Fruit fly (Drosophila melanogaster): ENCODE results near the gene Ack.
A peak's percentile ranks its signal among the peaks of the same experiment; 100 is the strongest.

Gene Ack

DNA sequence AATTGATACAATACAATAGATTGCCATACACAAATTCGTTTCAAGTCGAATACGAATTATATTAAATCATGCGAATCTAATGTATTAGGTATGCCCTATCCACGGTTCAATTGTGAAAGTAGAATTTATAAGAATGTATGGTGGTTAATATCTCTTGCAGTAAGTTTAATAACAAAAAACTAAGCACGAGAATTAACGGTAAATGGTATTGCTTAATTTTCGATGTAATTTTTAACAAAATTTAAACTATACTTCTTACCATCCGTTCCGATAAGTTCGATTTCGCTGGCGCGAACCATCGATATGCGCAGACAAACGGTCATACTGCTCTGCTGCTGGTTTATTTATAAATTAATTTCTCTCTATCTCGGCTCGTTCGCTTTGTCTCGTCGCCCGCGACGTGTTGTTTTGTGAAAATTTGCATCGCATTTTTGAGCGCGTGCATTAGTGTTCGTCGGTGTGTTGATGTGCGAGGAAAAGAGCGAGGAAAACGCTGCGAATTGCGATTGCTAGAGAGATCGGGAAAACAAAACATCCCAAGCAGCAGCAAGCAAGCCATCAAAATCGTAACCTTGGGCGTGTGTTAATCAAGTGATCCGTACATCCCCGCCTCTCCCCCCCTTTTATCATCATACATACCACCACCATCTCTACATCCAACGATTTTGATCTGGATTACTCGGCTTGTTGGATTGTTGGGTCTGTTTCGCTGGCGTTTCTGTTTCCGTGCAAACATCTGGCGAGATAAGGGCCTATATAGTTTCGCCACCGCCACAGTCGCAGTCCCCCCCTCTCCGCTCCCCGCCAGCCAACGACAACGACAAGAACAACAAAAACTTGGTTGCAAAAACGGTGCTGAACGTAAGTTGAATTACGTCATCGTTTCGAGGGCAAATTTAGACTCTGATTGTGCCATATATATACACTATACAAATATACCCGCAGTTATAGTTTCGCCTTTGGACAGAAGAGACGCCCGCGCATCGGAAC lies 4.4 kb upstream of the Ack start, which contains the start of gene Fit1 (continued):
- peak; percentile 37 for TF ChIP-seq nau (GFP tag; optimal IDR thresholded peaks at IDR 0.05)
- TF ChIP-seq cad (GFP tag; optimal IDR thresholded peaks at IDR 0.05), result no peak
- no peak for TF ChIP-seq CG9215 (GFP tag; IDR thresholded peaks at IDR 0.05)
- TF ChIP-seq vvl (GFP tag; IDR thresholded peaks at IDR 0.05), result peak; percentile 60
- peak; percentile 42 for TF ChIP-seq cg (GFP tag; optimal IDR thresholded peaks at IDR 0.05)
- no peak for TF ChIP-seq grau (tag; optimal IDR thresholded peaks at IDR 0.05)
- peak in 1 of 2 experiments; percentile 18 for TF ChIP-seq Trl (optimal IDR thresholded peaks at IDR 0.05)
- no peak for TF ChIP-seq Trl (GFP tag; optimal IDR thresholded peaks at IDR 0.05)
- TF ChIP-seq CG31441 (GFP tag; IDR thresholded peaks at IDR 0.05), result no peak
- TF ChIP-seq exex (tag; optimal IDR thresholded peaks at IDR 0.05), result peak; percentile 13
- peak; percentile 4 for TF ChIP-seq CG12299 (tag; optimal IDR thresholded peaks at IDR 0.05)
- TF ChIP-seq CG1647 (GFP tag; optimal IDR thresholded peaks at IDR 0.05), result peak; percentile 32
- TF ChIP-seq CG10321 (GFP tag; IDR thresholded peaks at IDR 0.05), result no peak
- no peak for TF ChIP-seq bab2 (GFP tag; optimal IDR thresholded peaks at IDR 0.05)
- TF ChIP-seq CG13287 (GFP tag; IDR thresholded peaks at IDR 0.05; ENCODE audit: partially characterized antibody), result peak; percentile 50
- no peak for TF ChIP-seq CG15696 (tag; optimal IDR thresholded peaks at IDR 0.05)
- no peak for TF ChIP-seq ase (GFP tag; IDR thresholded peaks at IDR 0.05)
- TF ChIP-seq Tbp (GFP tag; optimal IDR thresholded peaks at IDR 0.05), result no peak
- TF ChIP-seq mld (GFP tag; IDR thresholded peaks at IDR 0.05; ENCODE audit: partially characterized antibody), result 0 out of 3 replicates have a peak, but pooled peaks have one; percentile 7
- TF ChIP-seq phol (tag; optimal IDR thresholded peaks at IDR 0.05), result no peak
- peak; percentile 25 for TF ChIP-seq CG2116 (GFP tag; optimal IDR thresholded peaks at IDR 0.05)
- peak; percentile 51; the same call in 2 of the 3 replicates for TF ChIP-seq Doc3 (GFP tag; IDR thresholded peaks at IDR 0.05; ENCODE audit: partially characterized antibody)
- peak; percentile 6 for TF ChIP-seq Sin3A (optimal IDR thresholded peaks at IDR 0.05)
- no peak for TF ChIP-seq CG2889 (GFP tag; IDR thresholded peaks at IDR 0.05)
- TF ChIP-seq pum (GFP tag; optimal IDR thresholded peaks at IDR 0.05), result no peak
- no peak for TF ChIP-seq jing (GFP tag; optimal IDR thresholded peaks at IDR 0.05)
- TF ChIP-seq dmrt99B (tag; optimal IDR thresholded peaks at IDR 0.05), result no peak
- TF ChIP-seq kni (GFP tag; optimal IDR thresholded peaks at IDR 0.05), result no peak
- peak; percentile 18 for TF ChIP-seq HmgD (GFP tag; optimal IDR thresholded peaks at IDR 0.05)
- peak; percentile 38 for TF ChIP-seq CG8924 (tag; optimal IDR thresholded peaks at IDR 0.05)
- peak; percentile 54 for TF ChIP-seq pzg (GFP tag; optimal IDR thresholded peaks at IDR 0.05)
- TF ChIP-seq Mrtf (GFP tag; IDR thresholded peaks at IDR 0.05), result no peak
- peak; percentile 61 for TF ChIP-seq CG4617 (GFP tag; optimal IDR thresholded peaks at IDR 0.05; ENCODE audit: borderline replicate concordance)
- no peak for TF ChIP-seq Atf6 (GFP tag; IDR thresholded peaks at IDR 0.05)
- no peak for TF ChIP-seq zfh2 (GFP tag; optimal IDR thresholded peaks at IDR 0.05)
- no peak for TF ChIP-seq br (optimal IDR thresholded peaks at IDR 0.05)
- TF ChIP-seq Dll (GFP tag; IDR thresholded peaks at IDR 0.05; ENCODE audit: partially characterized antibody), result peak; percentile 47; the same call in 2 of the 4 replicates
- no peak for TF ChIP-seq Neu2 (GFP tag; optimal IDR thresholded peaks at IDR 0.05; ENCODE audit: borderline replicate concordance)
- TF ChIP-seq NFAT (GFP tag; IDR thresholded peaks at IDR 0.05), result no peak

DNA sequence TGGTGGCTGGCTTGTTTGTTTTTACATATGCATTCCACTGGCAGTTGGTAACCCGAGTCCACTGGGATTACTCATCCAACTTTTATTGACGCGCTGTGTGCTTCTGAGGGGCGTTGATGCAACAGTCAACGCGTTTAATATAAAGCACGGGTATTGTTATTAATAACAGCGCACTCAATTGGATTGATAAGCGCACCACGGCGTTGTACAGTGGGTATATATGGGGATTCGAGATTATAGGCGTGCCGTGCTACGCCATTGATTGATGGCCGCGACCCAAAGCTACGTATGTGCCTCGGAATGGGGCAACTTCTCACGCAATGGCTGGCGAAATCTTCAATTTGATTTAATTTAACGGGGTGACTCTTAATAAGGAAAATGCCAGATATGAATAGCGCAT lies 866 bp upstream of the Ack start:
- TF ChIP-seq gsb (GFP tag; IDR thresholded peaks at IDR 0.05) (0 out of 2 replicates have a peak, but pooled peaks have one; percentile 22), twi (tag; optimal IDR thresholded peaks at IDR 0.05) (no peak), chif (GFP tag; optimal IDR thresholded peaks at IDR 0.05) (no peak), CG3407 (GFP tag; optimal IDR thresholded peaks at IDR 0.05) (no peak), ken (GFP tag; IDR thresholded peaks at IDR 0.05) (no peak), YL-1 (GFP tag; optimal IDR thresholded peaks at IDR 0.05) (peak; percentile 1), zfh2 (GFP tag; optimal IDR thresholded peaks at IDR 0.05) (no peak), ems (GFP tag; optimal IDR thresholded peaks at IDR 0.05) (no peak), Nf-YC (tag; optimal IDR thresholded peaks at IDR 0.05) (no peak), CG2116 (GFP tag; optimal IDR thresholded peaks at IDR 0.05) (no peak), CG4360 (GFP tag; IDR thresholded peaks at IDR 0.05) (no peak), Aef1 (GFP tag; IDR thresholded peaks at IDR 0.05) (no peak), CG9727 (GFP tag; optimal IDR thresholded peaks at IDR 0.05) (no peak), CG31224 (GFP tag; IDR thresholded peaks at IDR 0.05) (no peak), CG1603 (tag; optimal IDR thresholded peaks at IDR 0.05) (no peak)

Data from whole organism, embryonic.